Fruit fly (Drosophila melanogaster) whole organism, wandering third instar larva: Measurements from ENCODE around the gene CG44005.

Experiments used
- Abd-B ChIP-seq: fragments of >200 bp; optimal IDR thresholded peaks from 2 replicates; lab custom pipeline; 2017; ENCODE audit warnings: missing biosample characterization, missing genetic modification characterization
- CG32264 ChIP-seq: fragments of 200-800 bp; sonication (Bioruptor generic); optimal IDR thresholded peaks from 2 replicates; lab custom pipeline; 2016; ENCODE audit warnings: missing biosample characterization, missing genetic modification characterization
- CG9705 ChIP-seq: fragments of 200-800 bp; sonication (Bioruptor generic); optimal IDR thresholded peaks from 2 replicates; lab custom pipeline; 2018; ENCODE audit warnings: missing biosample characterization, mild to moderate bottlenecking, missing genetic modification characterization
- CrebA ChIP-seq: fragments of 200-800 bp; sonication (Bioruptor generic); optimal IDR thresholded peaks from 2 replicates; lab custom pipeline; 2016; ENCODE audit warnings: missing biosample characterization, mild to moderate bottlenecking, missing genetic modification characterization, borderline replicate concordance
- Dfd ChIP-seq: fragments of >200 bp; optimal IDR thresholded peaks from 2 replicates; lab custom pipeline; 2017; ENCODE audit warnings: missing biosample characterization, missing genetic modification characterization
- Dif ChIP-seq: fragments of 200-275, 200-300 bp; sonication (Bioruptor generic); optimal IDR thresholded peaks from 2 replicates; lab custom pipeline; 2018; ENCODE audit warnings: missing biosample characterization, missing genetic modification characterization; ENCODE audit not compliant: partially characterized antibody
- GATAd ChIP-seq: sonication (Bioruptor generic); optimal IDR thresholded peaks from 2 replicates; lab custom pipeline; 2016; ENCODE audit warnings: missing biosample characterization, missing genetic modification characterization
- HLH106 ChIP-seq: fragments of 200-800 bp; optimal IDR thresholded peaks from 3 replicates; lab custom pipeline; 2019; ENCODE audit warnings: missing biosample characterization, mild to moderate bottlenecking, missing genetic modification characterization, moderate library complexity
- Hnf4 ChIP-seq: fragments of 200-800 bp; sonication (Bioruptor generic); optimal IDR thresholded peaks from 2 replicates; lab custom pipeline; 2016; ENCODE audit warnings: missing biosample characterization, mild to moderate bottlenecking, missing genetic modification characterization
- Hr78 ChIP-seq: fragments of >200 bp; optimal IDR thresholded peaks from 2 replicates; lab custom pipeline; 2017; ENCODE audit warnings: missing biosample characterization, missing genetic modification characterization
- Hr83 ChIP-seq: fragments of 200-300 bp; sonication (Bioruptor generic); optimal IDR thresholded peaks from 2 replicates; lab custom pipeline; 2016; ENCODE audit warnings: missing biosample characterization, mild to moderate bottlenecking, missing genetic modification characterization, moderate library complexity; ENCODE audit not compliant: poor library complexity, severe bottlenecking
- Jra ChIP-seq: sonication (Bioruptor generic); optimal IDR thresholded peaks from 2 replicates; lab custom pipeline; 2016; ENCODE audit warnings: missing biosample characterization, missing genetic modification characterization
- Mio ChIP-seq: sonication (Bioruptor generic); optimal IDR thresholded peaks from 2 replicates; lab custom pipeline; 2016; ENCODE audit warnings: missing biosample characterization, missing genetic modification characterization
- Myc ChIP-seq: fragments of >200 bp; optimal IDR thresholded peaks from 2 replicates; lab custom pipeline; 2017
- N ChIP-seq: fragments of >200 bp; optimal IDR thresholded peaks from 2 replicates; lab custom pipeline; 2018; ENCODE audit warnings: missing biosample characterization, missing external identifiers, missing genetic modification characterization
- OdsH ChIP-seq: fragments of 200-800 bp; sonication (Bioruptor generic); optimal IDR thresholded peaks from 2 replicates; lab custom pipeline; 2016; ENCODE audit warnings: missing biosample characterization, mild to moderate bottlenecking, missing genetic modification characterization
- Rel ChIP-seq, 2 experiments: fragments of 200-800 bp; sonication (Bioruptor generic) in 1 of 2; optimal IDR thresholded peaks; 2 replicates in 1 of 2; 3 replicates in 1 of 2; lab custom pipeline; 2016 to 2019; ENCODE audit warnings: mild to moderate bottlenecking in 2 of 2, missing biosample characterization in 2 of 2, missing genetic modification characterization in 2 of 2, moderate library complexity in 1 of 2
- Sp1 ChIP-seq: fragments of 200-800 bp; sonication (Bioruptor generic); optimal IDR thresholded peaks from 3 replicates; lab custom pipeline; 2019; ENCODE audit warnings: missing biosample characterization, mild to moderate bottlenecking, missing genetic modification characterization, moderate library complexity
- Vsx2 ChIP-seq: fragments of 200-300, 225-300 bp; sonication (Bioruptor generic); optimal IDR thresholded peaks from 2 replicates; lab custom pipeline; 2018; ENCODE audit warnings: missing biosample characterization, missing genetic modification characterization; ENCODE audit not compliant: partially characterized antibody
- br ChIP-seq: fragments of 200-800 bp; sonication (Bioruptor generic); optimal IDR thresholded peaks from 2 replicates; lab custom pipeline; 2016; ENCODE audit warnings: missing biosample characterization, missing genetic modification characterization
- brk ChIP-seq: fragments of 200-800 bp; sonication (Bioruptor generic); optimal IDR thresholded peaks from 2 replicates; lab custom pipeline; 2016; ENCODE audit warnings: missing biosample characterization, mild to moderate bottlenecking, missing genetic modification characterization
- dl ChIP-seq, 2 experiments: fragments of 175-275, 200-275 bp in 1 of 2; fragments of 200-275 bp in 1 of 2; sonication (Bioruptor generic); optimal IDR thresholded peaks; lab custom pipeline; 2018; ENCODE audit warnings: mild to moderate bottlenecking in 2 of 2, missing biosample characterization in 2 of 2, missing genetic modification characterization in 2 of 2, moderate library complexity in 2 of 2; ENCODE audit not compliant: partially characterized antibody in 2 of 2, insufficient read depth in 1 of 2
- dmrt93B ChIP-seq: fragments of 200-800 bp; sonication (Bioruptor generic); optimal IDR thresholded peaks from 2 replicates; lab custom pipeline; 2018; ENCODE audit warnings: missing biosample characterization, mild to moderate bottlenecking, missing genetic modification characterization
- dsf ChIP-seq: sonication (Bioruptor generic); optimal IDR thresholded peaks from 2 replicates; lab custom pipeline; 2016; ENCODE audit warnings: missing biosample characterization, missing genetic modification characterization, borderline replicate concordance
- ey ChIP-seq: fragments of 200-800 bp; sonication (Bioruptor generic); optimal IDR thresholded peaks from 2 replicates; lab custom pipeline; 2016; ENCODE audit warnings: missing biosample characterization, missing genetic modification characterization
- foxo ChIP-seq, 2 experiments: fragments of 200-800 bp; sonication (Bioruptor generic); optimal IDR thresholded peaks; 2 replicates in 1 of 2; 3 replicates in 1 of 2; lab custom pipeline; 2016 to 2017; ENCODE audit warnings: missing biosample characterization in 2 of 2, missing genetic modification characterization in 2 of 2
- fru ChIP-seq: fragments of 200-800 bp; sonication (Bioruptor generic); optimal IDR thresholded peaks from 3 replicates; lab custom pipeline; 2016; ENCODE audit warnings: missing biosample characterization, mild to moderate bottlenecking, missing genetic modification characterization
- h ChIP-seq: fragments of 200-800 bp; sonication (Bioruptor generic); optimal IDR thresholded peaks from 3 replicates; lab custom pipeline; 2016; ENCODE audit warnings: missing biosample characterization, mild to moderate bottlenecking, missing genetic modification characterization
- jim ChIP-seq: fragments of 175-275, 200-325 bp; sonication (Bioruptor generic); optimal IDR thresholded peaks from 2 replicates; lab custom pipeline; 2016; ENCODE audit warnings: missing biosample characterization, mild to moderate bottlenecking, missing genetic modification characterization
- lola ChIP-seq: fragments of >200 bp; optimal IDR thresholded peaks from 2 replicates; lab custom pipeline; 2017; ENCODE audit warnings: missing biosample characterization, missing genetic modification characterization
- pan ChIP-seq: fragments of >200 bp; optimal IDR thresholded peaks from 2 replicates; lab custom pipeline; 2017
- psq ChIP-seq: fragments of 200-800 bp; sonication (Bioruptor generic); optimal IDR thresholded peaks from 3 replicates; lab custom pipeline; 2017; ENCODE audit warnings: missing biosample characterization, mild to moderate bottlenecking, missing genetic modification characterization, moderate library complexity
- rgr ChIP-seq: fragments of 200-800 bp; sonication (Bioruptor generic); optimal IDR thresholded peaks from 3 replicates; lab custom pipeline; 2016; ENCODE audit warnings: missing biosample characterization, mild to moderate bottlenecking, missing genetic modification characterization
- sage ChIP-seq: fragments of 200-800 bp; sonication (Bioruptor generic); optimal IDR thresholded peaks from 2 replicates; lab custom pipeline; 2016; ENCODE audit warnings: missing biosample characterization, mild to moderate bottlenecking, missing genetic modification characterization
- sv ChIP-seq: fragments of 200-800 bp; sonication (Bioruptor generic); optimal IDR thresholded peaks from 3 replicates; lab custom pipeline; 2016; ENCODE audit warnings: missing biosample characterization, missing genetic modification characterization
- tai ChIP-seq: sonication (Bioruptor generic); optimal IDR thresholded peaks from 2 replicates; lab custom pipeline; 2016; ENCODE audit warnings: missing biosample characterization, missing genetic modification characterization
- usp ChIP-seq: fragments of >200 bp; optimal IDR thresholded peaks from 2 replicates; lab custom pipeline; 2017; ENCODE audit warnings: missing biosample characterization, missing genetic modification characterization
- woc ChIP-seq: sonication (Bioruptor generic); optimal IDR thresholded peaks from 2 replicates; lab custom pipeline; 2016; ENCODE audit warnings: missing biosample characterization, mild to moderate bottlenecking, missing genetic modification characterization

The CG44005 gene

dm6 chr3L:18073559-18074134 lies 1.7 kb upstream of the CG44005 start, which contains the start of gene CG44004:
TSS of gene CG44004 (minus strand) at chr3L:18073863.
- TF ChIP-seq Dfd (no peak), rgr (GFP tag; lab: Kevin White, UChicago) (no peak), woc (GFP tag; lab: Kevin White, UChicago) (no peak), fru (GFP tag; lab: Kevin White, UChicago) (no peak), ey (GFP tag; lab: Kevin White, UChicago) (no peak), pan (no peak), Jra (no peak), tai (no peak), CG32264 (GFP tag; lab: Kevin White, UChicago) (no peak), Rel (GFP tag; optimal IDR thresholded peaks at IDR 0.05; lab: Kevin White, UChicago) (no peak), Rel (tag; optimal IDR thresholded peaks at IDR 0.05; lab: Kevin White, UChicago) (no peak), Vsx2 (GFP tag; lab: Kevin White, UChicago) (no peak), Mio (GFP tag; lab: Kevin White, UChicago) (no peak), Myc (lab: Kevin White, UChicago) (no peak), dmrt93B (no peak), sage (GFP tag; lab: Kevin White, UChicago) (no peak), foxo (GFP tag; optimal IDR thresholded peaks at IDR 0.05; lab: Kevin White, UChicago) (no peak), CG9705 (no peak), Sp1 (GFP tag; lab: Kevin White, UChicago) (no peak), GATAd (GFP tag; lab: Kevin White, UChicago) (no peak), Hnf4 (GFP tag; lab: Kevin White, UChicago) (no peak)

dm6 chr3L:18070050-18070449 lies 1.9 kb downstream of the CG44005 start, which contains the start of gene CG44006:
TSS of gene CG44006 (minus strand) at chr3L:18070150.
- TF ChIP-seq dl (GFP tag; optimal IDR thresholded peaks at IDR 0.05; lab: Kevin White, UChicago; ENCODE audit: insufficient read depth in 1 of 2, partially characterized antibody in 2 of 2) (no peak), HLH106 (no peak), lola (no peak), rgr (GFP tag; lab: Kevin White, UChicago) (no peak), usp (GFP tag; lab: Kevin White, UChicago) (no peak), foxo (GFP tag; optimal IDR thresholded peaks at IDR 0.05; lab: Kevin White, UChicago) (no peak), tai (no peak), Myc (lab: Kevin White, UChicago) (no peak)

- TF ChIP-seq woc (GFP tag; lab: Kevin White, UChicago) (peak; percentile 59), Abd-B (GFP tag; lab: Kevin White, UChicago) (no peak), br (peak; percentile 42), OdsH (GFP tag; lab: Kevin White, UChicago) (peak; percentile 57), CrebA (no peak), Mio (GFP tag; lab: Kevin White, UChicago) (no peak), CG9705 (no peak), Hnf4 (GFP tag; lab: Kevin White, UChicago) (peak; percentile 51), Hr83 (GFP tag; lab: Kevin White, UChicago) (peak; percentile 9), fru (GFP tag; lab: Kevin White, UChicago) (peak; percentile 57), pan (no peak), usp (GFP tag; lab: Kevin White, UChicago) (no peak), jim (no peak), sv (GFP tag; lab: Kevin White, UChicago) (no peak), CG32264 (GFP tag; lab: Kevin White, UChicago) (no peak), dsf (GFP tag; lab: Kevin White, UChicago) (no peak), GATAd (GFP tag; lab: Kevin White, UChicago) (no peak), h (GFP tag; lab: Kevin White, UChicago) (peak; percentile 46), Dif (GFP tag; lab: Kevin White, UChicago) (peak; percentile 76), N (GFP tag; lab: Kevin White, UChicago) (no peak), psq (GFP tag; lab: Kevin White, UChicago) (peak; percentile 86), sage (GFP tag; lab: Kevin White, UChicago) (no peak), Hr78 (no peak), ey (GFP tag; lab: Kevin White, UChicago) (peak; percentile 32), tai (peak; percentile 22), lola (no peak), brk (GFP tag; lab: Kevin White, UChicago) (no peak), HLH106 (peak; percentile 59), rgr (GFP tag; lab: Kevin White, UChicago) (peak; percentile 45), Myc (lab: Kevin White, UChicago) (no peak), Rel (GFP tag; optimal IDR thresholded peaks at IDR 0.05; lab: Kevin White, UChicago) (no peak), Rel (tag; optimal IDR thresholded peaks at IDR 0.05; lab: Kevin White, UChicago) (no peak), Sp1 (GFP tag; lab: Kevin White, UChicago) (peak; percentile 64), Vsx2 (GFP tag; lab: Kevin White, UChicago) (no peak), Jra (no peak), dl (GFP tag; optimal IDR thresholded peaks at IDR 0.05; lab: Kevin White, UChicago; ENCODE audit: insufficient read depth in 1 of 2, partially characterized antibody in 2 of 2) (peak; percentile 21 to 72), foxo (GFP tag; optimal IDR thresholded peaks at IDR 0.05; lab: Kevin White, UChicago) (peak in 1 of 2 experiments; percentile 58), dmrt93B (peak; percentile 52), Dfd (no peak)
These were observed 7.1 kb downstream of the CG44005 start, which contains the start of gene Eip75B for dm6 chr3L:18064632-18065482. TSS of gene Eip75B (minus strand) at chr3L:18064696.
